Fruit fly (Drosophila melanogaster): Measurements from ENCODE around the gene Polr2A.

Polr2A gene

dm6 chrX:11580200-11580840 is 10.2 kb upstream of the Polr2A start, which contains the start of gene nod (continued):
- TF ChIP-seq usp (GFP tag; optimal IDR thresholded peaks at IDR 0.05) (no peak), Bgb (GFP tag; IDR thresholded peaks at IDR 0.05; ENCODE audit: partially characterized antibody) (peak; percentile 75), Mad (GFP tag; optimal IDR thresholded peaks at IDR 0.05) (peak; percentile 44), jumu (GFP tag; optimal IDR thresholded peaks at IDR 0.05) (peak; percentile 74), CG8290 (GFP tag; optimal IDR thresholded peaks at IDR 0.05) (peak; percentile 61), CG8290 (tag; optimal IDR thresholded peaks at IDR 0.05) (peak; percentile 69 to 87), ems (GFP tag; optimal IDR thresholded peaks at IDR 0.05) (peak; percentile 78), Bdp1 (GFP tag; optimal IDR thresholded peaks at IDR 0.05) (peak; percentile 7), CG1602 (GFP tag; optimal IDR thresholded peaks at IDR 0.05) (peak; percentile 45), CG9797 (GFP tag; optimal IDR thresholded peaks at IDR 0.05) (peak; percentile 93), bowl (GFP tag; IDR thresholded peaks at IDR 0.05) (no peak), crc (GFP tag; optimal IDR thresholded peaks at IDR 0.05) (peak; percentile 22), Ets97D (GFP tag; optimal IDR thresholded peaks at IDR 0.05) (peak; percentile 94), stc (GFP tag; IDR thresholded peaks at IDR 0.05) (no peak), dm (GFP tag; optimal IDR thresholded peaks at IDR 0.05) (peak; percentile 31), CG3726 (GFP tag; IDR thresholded peaks at IDR 0.05) (0 out of 3 replicates have a peak, but pooled peaks have one; percentile 48), CG14050 (GFP tag; IDR thresholded peaks at IDR 0.05) (peak; percentile 28; the same call in 1 of the 3 replicates), Hey (tag; optimal IDR thresholded peaks at IDR 0.05) (no peak), emc (GFP tag; optimal IDR thresholded peaks at IDR 0.05) (peak; percentile 37), CG30020 (tag; optimal IDR thresholded peaks at IDR 0.05) (peak; percentile 10), her (GFP tag; optimal IDR thresholded peaks at IDR 0.05) (peak; percentile 73), danr (GFP tag; IDR thresholded peaks at IDR 0.05) (0 out of 2 replicates have a peak, but pooled peaks have one; percentile 17), knrl (GFP tag; IDR thresholded peaks at IDR 0.05; ENCODE audit: partially characterized antibody) (peak; percentile 68), CG12236 (GFP tag; optimal IDR thresholded peaks at IDR 0.05) (no peak), CG3163 (GFP tag; optimal IDR thresholded peaks at IDR 0.05) (peak; percentile 51), CG14710 (tag; optimal IDR thresholded peaks at IDR 0.05) (peak; percentile 71), lilli (GFP tag; optimal IDR thresholded peaks at IDR 0.05) (peak; percentile 79), Hr78 (GFP tag; optimal IDR thresholded peaks at IDR 0.05) (no peak), CG11723 (GFP tag; optimal IDR thresholded peaks at IDR 0.05) (no peak), CG1647 (GFP tag; optimal IDR thresholded peaks at IDR 0.05) (peak; percentile 70), CG7271 (tag; optimal IDR thresholded peaks at IDR 0.05) (no peak), Scr (GFP tag; IDR thresholded peaks at IDR 0.05; ENCODE audit: partially characterized antibody) (peak; percentile 71), CG17186 (GFP tag; optimal IDR thresholded peaks at IDR 0.05) (peak; percentile 51), CG9817 (tag; optimal IDR thresholded peaks at IDR 0.05) (peak; percentile 61), Dfd (GFP tag; optimal IDR thresholded peaks at IDR 0.05) (no peak), bbx (GFP tag; IDR thresholded peaks at IDR 0.05; ENCODE audit: partially characterized antibody) (peak; percentile 52; the same call in 1 of the 2 replicates), HmgD (GFP tag; optimal IDR thresholded peaks at IDR 0.05) (peak; percentile 55), gcm2 (GFP tag; optimal IDR thresholded peaks at IDR 0.05) (peak; percentile 46), CG11695 (GFP tag; IDR thresholded peaks at IDR 0.05) (peak; percentile 76), BEAF-32 (GFP tag; optimal IDR thresholded peaks at IDR 0.05) (peak; percentile 81), Pdp1 (GFP tag; optimal IDR thresholded peaks at IDR 0.05) (peak; percentile 59 to 64), CG12391 (tag; optimal IDR thresholded peaks at IDR 0.05) (peak; percentile 63), CG32767 (GFP tag; IDR thresholded peaks at IDR 0.05) (peak; percentile 33; the same call in 1 of the 2 replicates), CG7556 (GFP tag; optimal IDR thresholded peaks at IDR 0.05) (peak; percentile 45), CG13775 (GFP tag; optimal IDR thresholded peaks at IDR 0.05) (peak; percentile 68), CG31388 (GFP tag; optimal IDR thresholded peaks at IDR 0.05) (peak; percentile 15), Fer1 (GFP tag; optimal IDR thresholded peaks at IDR 0.05) (peak; percentile 76), Atf3 (GFP tag; optimal IDR thresholded peaks at IDR 0.05) (peak; percentile 34), Dip2 (GFP tag; IDR thresholded peaks at IDR 0.05) (no peak), CG33557 (GFP tag; optimal IDR thresholded peaks at IDR 0.05) (no peak)

Measured in whole organism, embryonic.